Fruit fly (Drosophila melanogaster) whole organism, wandering third instar larva: ENCODE results near the gene CG44014.

Experiments used
- CG32264 ChIP-seq: fragments of 200-800 bp; sonication (Bioruptor generic); optimal IDR thresholded peaks from 2 replicates; lab custom pipeline; 2016; ENCODE audit warnings: missing biosample characterization, missing genetic modification characterization
- Sp1 ChIP-seq: fragments of 200-800 bp; sonication (Bioruptor generic); optimal IDR thresholded peaks from 3 replicates; lab custom pipeline; 2019; ENCODE audit warnings: missing biosample characterization, mild to moderate bottlenecking, missing genetic modification characterization, moderate library complexity
- Vsx2 ChIP-seq: fragments of 200-300, 225-300 bp; sonication (Bioruptor generic); optimal IDR thresholded peaks from 2 replicates; lab custom pipeline; 2018; ENCODE audit warnings: missing biosample characterization, missing genetic modification characterization; ENCODE audit not compliant: partially characterized antibody
- dl ChIP-seq, 2 experiments: fragments of 175-275, 200-275 bp in 1 of 2; fragments of 200-275 bp in 1 of 2; sonication (Bioruptor generic); optimal IDR thresholded peaks; lab custom pipeline; 2018; ENCODE audit warnings: mild to moderate bottlenecking in 2 of 2, missing biosample characterization in 2 of 2, missing genetic modification characterization in 2 of 2, moderate library complexity in 2 of 2; ENCODE audit not compliant: partially characterized antibody in 2 of 2, insufficient read depth in 1 of 2
- foxo ChIP-seq, 2 experiments: fragments of 200-800 bp; sonication (Bioruptor generic); optimal IDR thresholded peaks; 2 replicates in 1 of 2; 3 replicates in 1 of 2; lab custom pipeline; 2016 to 2017; ENCODE audit warnings: missing biosample characterization in 2 of 2, missing genetic modification characterization in 2 of 2
- h ChIP-seq: fragments of 200-800 bp; sonication (Bioruptor generic); optimal IDR thresholded peaks from 3 replicates; lab custom pipeline; 2016; ENCODE audit warnings: missing biosample characterization, mild to moderate bottlenecking, missing genetic modification characterization
- pan ChIP-seq: fragments of >200 bp; optimal IDR thresholded peaks from 2 replicates; lab custom pipeline; 2017

DNA sequence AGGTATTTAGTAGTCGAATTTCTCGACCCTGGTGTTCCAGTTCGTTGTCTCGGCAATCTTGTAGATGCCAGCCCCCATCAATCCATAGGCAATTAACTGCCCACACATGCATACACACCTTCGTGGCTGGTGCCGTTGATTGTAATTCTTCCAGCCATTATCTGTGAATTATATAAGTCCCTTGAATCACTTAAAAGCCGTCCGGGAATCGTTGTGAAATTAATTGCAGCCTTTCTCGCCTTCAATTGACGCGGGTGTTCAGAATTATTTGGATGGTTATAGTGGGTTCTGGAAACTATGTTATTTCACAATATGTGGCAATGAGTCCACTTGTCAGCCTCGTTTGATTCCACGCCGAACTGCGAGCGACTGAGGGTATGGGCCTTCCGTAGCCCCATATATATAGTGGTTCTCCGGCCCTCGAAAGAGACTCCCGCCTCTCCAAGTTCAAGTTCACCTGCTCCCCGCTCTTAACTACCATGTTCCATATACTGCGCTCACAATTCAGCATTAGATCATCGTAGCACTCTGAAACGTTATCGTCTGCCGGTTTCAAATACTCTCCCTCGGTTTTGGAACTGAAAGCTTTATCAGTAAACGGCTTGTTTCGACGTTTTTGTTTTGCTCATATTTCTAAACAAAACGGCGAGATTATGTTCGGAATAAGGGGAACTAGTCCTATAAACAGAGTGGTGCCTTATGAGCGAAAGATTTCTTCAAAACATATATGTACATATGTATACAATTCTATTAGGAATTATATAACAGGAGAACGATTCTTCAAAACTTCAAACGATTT lies 28.4 kb upstream of the CG44014 start, which contains the start of gene AOX1:
- no peak for TF ChIP-seq Sp1 (GFP tag; lab: Kevin White, UChicago)
- no peak for TF ChIP-seq h (GFP tag; lab: Kevin White, UChicago)
- TF ChIP-seq CG32264 (GFP tag; lab: Kevin White, UChicago): no peak
- no peak for TF ChIP-seq Vsx2 (GFP tag; lab: Kevin White, UChicago)
- no peak for TF ChIP-seq foxo (GFP tag; optimal IDR thresholded peaks at IDR 0.05; lab: Kevin White, UChicago)
- no peak for TF ChIP-seq dl (GFP tag; optimal IDR thresholded peaks at IDR 0.05; lab: Kevin White, UChicago; ENCODE audit: insufficient read depth in 1 of 2, partially characterized antibody in 2 of 2)
- TF ChIP-seq pan: no peak
